Worm (Caenorhabditis elegans): ENCODE data around the gene M70.2.
"Not testable (repeated sequence)": the region's sequence is repeated elsewhere in the genome, so short reads cannot be mapped to it uniquely, and the experiment has no call there.

The M70.2 gene

ce11 chrIV:2253392-2254048, 10.7 kb downstream of the M70.2 start:
- no peak for TF ChIP-seq hlh-13 (GFP tag; optimal IDR thresholded peaks at IDR 0.05)
- TF ChIP-seq nfya-1 (tag; optimal IDR thresholded peaks at IDR 0.05): no peak
- TF ChIP-seq ceh-6 (GFP tag; optimal IDR thresholded peaks at IDR 0.05): no peak
- TF ChIP-seq Y22D7AL.16 (tag; optimal IDR thresholded peaks at IDR 0.05): no peak
- no peak for TF ChIP-seq ets-4 (tag; optimal IDR thresholded peaks at IDR 0.05)
- TF ChIP-seq rnt-1 (tag; optimal IDR thresholded peaks at IDR 0.05): no peak
- no peak for TF ChIP-seq lin-11 (tag; optimal IDR thresholded peaks at IDR 0.05)
- TF ChIP-seq odd-2 (tag; optimal IDR thresholded peaks at IDR 0.05): no peak
- no peak for TF ChIP-seq pha-2 (tag; optimal IDR thresholded peaks at IDR 0.05)
- no peak for TF ChIP-seq T23F11.4 (GFP tag; optimal IDR thresholded peaks at IDR 0.05)
- no peak for TF ChIP-seq unc-55 (GFP tag; optimal IDR thresholded peaks at IDR 0.05)
- no peak for TF ChIP-seq pha-4 (tag; optimal IDR thresholded peaks at IDR 0.05)
- TF ChIP-seq C08G9.2 (tag; optimal IDR thresholded peaks at IDR 0.05): no peak
- TF ChIP-seq ceh-45 (GFP tag; IDR thresholded peaks at IDR 0.05): no peak
- no peak for TF ChIP-seq ttx-3 (tag; optimal IDR thresholded peaks at IDR 0.05)
- TF ChIP-seq ama-1 (optimal IDR thresholded peaks at IDR 0.05): no peak
- TF ChIP-seq pat-9 (tag; optimal IDR thresholded peaks at IDR 0.05): no peak

DNA sequence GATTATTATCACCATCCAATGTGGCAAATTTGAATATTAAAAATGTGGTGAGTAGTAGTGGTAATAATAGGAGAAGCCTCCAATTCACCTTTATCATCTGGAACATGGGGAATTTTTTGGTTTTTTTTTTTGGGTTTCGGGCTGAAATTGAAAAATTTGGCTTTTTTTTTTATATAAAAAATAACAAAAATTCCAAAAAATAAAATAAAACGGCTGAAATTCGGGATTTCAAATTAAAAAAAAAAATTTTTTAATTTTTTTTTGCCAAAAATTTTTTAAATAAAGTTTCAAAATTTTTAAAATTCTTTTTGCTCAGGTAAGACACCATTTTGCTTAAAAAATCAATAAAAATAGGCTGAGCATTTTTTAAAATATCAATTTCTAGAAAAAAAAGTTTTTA, 20.7 kb downstream of the M70.2 start, which contains the start of gene famp-1:
TSS of gene famp-1 (minus strand) at position 101 of the 400 bp plus-strand sequence.
- TF ChIP-seq C08G9.2 (tag; optimal IDR thresholded peaks at IDR 0.05) (no peak), fkh-10 (GFP tag; optimal IDR thresholded peaks at IDR 0.05) (no peak), ceh-9 (tag; optimal IDR thresholded peaks at IDR 0.05) (no peak), pha-2 (tag; optimal IDR thresholded peaks at IDR 0.05) (no peak), sox-2 (GFP tag; IDR thresholded peaks at IDR 0.05) (no peak), zip-5 (tag; optimal IDR thresholded peaks at IDR 0.05) (no peak), Y22D7AL.16 (tag; optimal IDR thresholded peaks at IDR 0.05) (no peak)

- not testable (repeated sequence) for TF ChIP-seq pha-2 (tag; optimal IDR thresholded peaks at IDR 0.05); pros-1 (tag; optimal IDR thresholded peaks at IDR 0.05); C38D4.7 (GFP tag; optimal IDR thresholded peaks at IDR 0.05)
Observed at ce11 chrIV:2275545-2275944, 32.7 kb downstream of the M70.2 start, which contains the start of gene M70.5. Gene M70.5 (minus strand): TSS chrIV:2275622.

ce11 chrIV:2281353-2281976, 38.6 kb downstream of the M70.2 start:
- TF ChIP-seq dmd-4 (tag; optimal IDR thresholded peaks at IDR 0.05; ENCODE audit: borderline replicate concordance): no peak
- TF ChIP-seq pag-3 (tag; optimal IDR thresholded peaks at IDR 0.05; ENCODE audit: borderline replicate concordance): no peak
- no peak for TF ChIP-seq ref-2 (tag; optimal IDR thresholded peaks at IDR 0.05)
- TF ChIP-seq fkh-10 (GFP tag; optimal IDR thresholded peaks at IDR 0.05): no peak

DNA sequence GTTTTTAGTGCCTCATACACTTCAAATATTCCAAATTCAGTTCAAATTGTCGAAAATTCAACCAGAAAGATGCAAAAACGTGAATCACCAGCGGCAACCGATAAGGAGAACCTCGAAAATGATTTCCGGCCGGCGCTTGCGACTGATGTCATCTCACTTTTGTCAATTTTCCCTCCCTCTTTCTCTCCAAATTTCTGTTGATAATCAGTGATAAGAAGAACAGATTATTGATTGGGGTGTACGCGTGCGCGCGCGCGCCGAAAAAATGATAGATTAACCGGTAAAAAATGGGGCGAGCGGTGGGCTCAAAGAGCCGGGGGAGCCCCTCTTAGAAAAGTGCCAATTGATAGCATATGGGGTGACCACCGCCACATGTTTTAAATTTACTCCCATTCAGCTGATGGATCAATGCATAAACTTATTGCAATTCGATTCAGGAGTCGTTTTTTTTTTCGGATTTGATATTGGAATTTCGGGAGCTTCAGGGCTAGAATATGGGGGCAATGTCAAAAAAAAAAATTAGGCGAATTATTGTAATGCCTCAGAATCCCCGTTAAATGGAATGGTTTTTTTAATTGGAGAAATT, 41.7 kb downstream of the M70.2 start:
- peak; percentile 45 for TF ChIP-seq elt-2 (tag; optimal IDR thresholded peaks at IDR 0.05)
- TF ChIP-seq ceh-45 (GFP tag; IDR thresholded peaks at IDR 0.05): no peak
- TF ChIP-seq pag-3 (tag; optimal IDR thresholded peaks at IDR 0.05; ENCODE audit: borderline replicate concordance): no peak

ce11 chrIV:2292119-2292518, 49.3 kb downstream of the M70.2 start:
- no peak for TF ChIP-seq ets-4 (tag; optimal IDR thresholded peaks at IDR 0.05)
- TF ChIP-seq F13H6.1 (tag; optimal IDR thresholded peaks at IDR 0.05): no peak
- no peak for TF ChIP-seq hlh-15 (tag; optimal IDR thresholded peaks at IDR 0.05)
- TF ChIP-seq unc-86 (tag; optimal IDR thresholded peaks at IDR 0.05): no peak
- TF ChIP-seq ceh-18 (tag; optimal IDR thresholded peaks at IDR 0.05): no peak
- no peak for TF ChIP-seq zip-5 (tag; optimal IDR thresholded peaks at IDR 0.05)
- no peak for TF ChIP-seq C08G9.2 (tag; optimal IDR thresholded peaks at IDR 0.05)
